Fruit fly (Drosophila melanogaster) whole organism, wandering third instar larva: Measurements from ENCODE around the gene Tgs1.

Experiments used
- Abd-B ChIP-seq: fragments of >200 bp; optimal IDR thresholded peaks from 2 replicates; lab custom pipeline; 2017; ENCODE audit warnings: missing biosample characterization, missing genetic modification characterization
- CG32264 ChIP-seq: fragments of 200-800 bp; sonication (Bioruptor generic); optimal IDR thresholded peaks from 2 replicates; lab custom pipeline; 2016; ENCODE audit warnings: missing biosample characterization, missing genetic modification characterization
- CrebA ChIP-seq: fragments of 200-800 bp; sonication (Bioruptor generic); optimal IDR thresholded peaks from 2 replicates; lab custom pipeline; 2016; ENCODE audit warnings: missing biosample characterization, mild to moderate bottlenecking, missing genetic modification characterization, borderline replicate concordance
- Dfd ChIP-seq: fragments of >200 bp; optimal IDR thresholded peaks from 2 replicates; lab custom pipeline; 2017; ENCODE audit warnings: missing biosample characterization, missing genetic modification characterization
- Dif ChIP-seq: fragments of 200-275, 200-300 bp; sonication (Bioruptor generic); optimal IDR thresholded peaks from 2 replicates; lab custom pipeline; 2018; ENCODE audit warnings: missing biosample characterization, missing genetic modification characterization; ENCODE audit not compliant: partially characterized antibody
- GATAd ChIP-seq: sonication (Bioruptor generic); optimal IDR thresholded peaks from 2 replicates; lab custom pipeline; 2016; ENCODE audit warnings: missing biosample characterization, missing genetic modification characterization
- HLH106 ChIP-seq: fragments of 200-800 bp; optimal IDR thresholded peaks from 3 replicates; lab custom pipeline; 2019; ENCODE audit warnings: missing biosample characterization, mild to moderate bottlenecking, missing genetic modification characterization, moderate library complexity
- Hnf4 ChIP-seq: fragments of 200-800 bp; sonication (Bioruptor generic); optimal IDR thresholded peaks from 2 replicates; lab custom pipeline; 2016; ENCODE audit warnings: missing biosample characterization, mild to moderate bottlenecking, missing genetic modification characterization
- Hr78 ChIP-seq: fragments of >200 bp; optimal IDR thresholded peaks from 2 replicates; lab custom pipeline; 2017; ENCODE audit warnings: missing biosample characterization, missing genetic modification characterization
- Hr83 ChIP-seq: fragments of 200-300 bp; sonication (Bioruptor generic); optimal IDR thresholded peaks from 2 replicates; lab custom pipeline; 2016; ENCODE audit warnings: missing biosample characterization, mild to moderate bottlenecking, missing genetic modification characterization, moderate library complexity; ENCODE audit not compliant: poor library complexity, severe bottlenecking
- Jra ChIP-seq: sonication (Bioruptor generic); optimal IDR thresholded peaks from 2 replicates; lab custom pipeline; 2016; ENCODE audit warnings: missing biosample characterization, missing genetic modification characterization
- Mio ChIP-seq: sonication (Bioruptor generic); optimal IDR thresholded peaks from 2 replicates; lab custom pipeline; 2016; ENCODE audit warnings: missing biosample characterization, missing genetic modification characterization
- Myc ChIP-seq: fragments of >200 bp; optimal IDR thresholded peaks from 2 replicates; lab custom pipeline; 2017
- N ChIP-seq: fragments of >200 bp; optimal IDR thresholded peaks from 2 replicates; lab custom pipeline; 2018; ENCODE audit warnings: missing biosample characterization, missing external identifiers, missing genetic modification characterization
- OdsH ChIP-seq: fragments of 200-800 bp; sonication (Bioruptor generic); optimal IDR thresholded peaks from 2 replicates; lab custom pipeline; 2016; ENCODE audit warnings: missing biosample characterization, mild to moderate bottlenecking, missing genetic modification characterization
- Rel ChIP-seq, 2 experiments: fragments of 200-800 bp; sonication (Bioruptor generic) in 1 of 2; optimal IDR thresholded peaks; 2 replicates in 1 of 2; 3 replicates in 1 of 2; lab custom pipeline; 2016 to 2019; ENCODE audit warnings: mild to moderate bottlenecking in 2 of 2, missing biosample characterization in 2 of 2, missing genetic modification characterization in 2 of 2, moderate library complexity in 1 of 2
- Sp1 ChIP-seq: fragments of 200-800 bp; sonication (Bioruptor generic); optimal IDR thresholded peaks from 3 replicates; lab custom pipeline; 2019; ENCODE audit warnings: missing biosample characterization, mild to moderate bottlenecking, missing genetic modification characterization, moderate library complexity
- Vsx2 ChIP-seq: fragments of 200-300, 225-300 bp; sonication (Bioruptor generic); optimal IDR thresholded peaks from 2 replicates; lab custom pipeline; 2018; ENCODE audit warnings: missing biosample characterization, missing genetic modification characterization; ENCODE audit not compliant: partially characterized antibody
- br ChIP-seq: fragments of 200-800 bp; sonication (Bioruptor generic); optimal IDR thresholded peaks from 2 replicates; lab custom pipeline; 2016; ENCODE audit warnings: missing biosample characterization, missing genetic modification characterization
- dl ChIP-seq, 2 experiments: fragments of 175-275, 200-275 bp in 1 of 2; fragments of 200-275 bp in 1 of 2; sonication (Bioruptor generic); optimal IDR thresholded peaks; lab custom pipeline; 2018; ENCODE audit warnings: mild to moderate bottlenecking in 2 of 2, missing biosample characterization in 2 of 2, missing genetic modification characterization in 2 of 2, moderate library complexity in 2 of 2; ENCODE audit not compliant: partially characterized antibody in 2 of 2, insufficient read depth in 1 of 2
- dmrt93B ChIP-seq: fragments of 200-800 bp; sonication (Bioruptor generic); optimal IDR thresholded peaks from 2 replicates; lab custom pipeline; 2018; ENCODE audit warnings: missing biosample characterization, mild to moderate bottlenecking, missing genetic modification characterization
- dsf ChIP-seq: sonication (Bioruptor generic); optimal IDR thresholded peaks from 2 replicates; lab custom pipeline; 2016; ENCODE audit warnings: missing biosample characterization, missing genetic modification characterization, borderline replicate concordance
- ey ChIP-seq: fragments of 200-800 bp; sonication (Bioruptor generic); optimal IDR thresholded peaks from 2 replicates; lab custom pipeline; 2016; ENCODE audit warnings: missing biosample characterization, missing genetic modification characterization
- foxo ChIP-seq, 2 experiments: fragments of 200-800 bp; sonication (Bioruptor generic); optimal IDR thresholded peaks; 2 replicates in 1 of 2; 3 replicates in 1 of 2; lab custom pipeline; 2016 to 2017; ENCODE audit warnings: missing biosample characterization in 2 of 2, missing genetic modification characterization in 2 of 2
- fru ChIP-seq: fragments of 200-800 bp; sonication (Bioruptor generic); optimal IDR thresholded peaks from 3 replicates; lab custom pipeline; 2016; ENCODE audit warnings: missing biosample characterization, mild to moderate bottlenecking, missing genetic modification characterization
- h ChIP-seq: fragments of 200-800 bp; sonication (Bioruptor generic); optimal IDR thresholded peaks from 3 replicates; lab custom pipeline; 2016; ENCODE audit warnings: missing biosample characterization, mild to moderate bottlenecking, missing genetic modification characterization
- jim ChIP-seq: fragments of 175-275, 200-325 bp; sonication (Bioruptor generic); optimal IDR thresholded peaks from 2 replicates; lab custom pipeline; 2016; ENCODE audit warnings: missing biosample characterization, mild to moderate bottlenecking, missing genetic modification characterization
- lola ChIP-seq: fragments of >200 bp; optimal IDR thresholded peaks from 2 replicates; lab custom pipeline; 2017; ENCODE audit warnings: missing biosample characterization, missing genetic modification characterization
- pan ChIP-seq: fragments of >200 bp; optimal IDR thresholded peaks from 2 replicates; lab custom pipeline; 2017
- psq ChIP-seq: fragments of 200-800 bp; sonication (Bioruptor generic); optimal IDR thresholded peaks from 3 replicates; lab custom pipeline; 2017; ENCODE audit warnings: missing biosample characterization, mild to moderate bottlenecking, missing genetic modification characterization, moderate library complexity
- rgr ChIP-seq: fragments of 200-800 bp; sonication (Bioruptor generic); optimal IDR thresholded peaks from 3 replicates; lab custom pipeline; 2016; ENCODE audit warnings: missing biosample characterization, mild to moderate bottlenecking, missing genetic modification characterization
- sage ChIP-seq: fragments of 200-800 bp; sonication (Bioruptor generic); optimal IDR thresholded peaks from 2 replicates; lab custom pipeline; 2016; ENCODE audit warnings: missing biosample characterization, mild to moderate bottlenecking, missing genetic modification characterization
- sv ChIP-seq: fragments of 200-800 bp; sonication (Bioruptor generic); optimal IDR thresholded peaks from 3 replicates; lab custom pipeline; 2016; ENCODE audit warnings: missing biosample characterization, missing genetic modification characterization
- woc ChIP-seq: sonication (Bioruptor generic); optimal IDR thresholded peaks from 2 replicates; lab custom pipeline; 2016; ENCODE audit warnings: missing biosample characterization, mild to moderate bottlenecking, missing genetic modification characterization

Gene Tgs1

DNA sequence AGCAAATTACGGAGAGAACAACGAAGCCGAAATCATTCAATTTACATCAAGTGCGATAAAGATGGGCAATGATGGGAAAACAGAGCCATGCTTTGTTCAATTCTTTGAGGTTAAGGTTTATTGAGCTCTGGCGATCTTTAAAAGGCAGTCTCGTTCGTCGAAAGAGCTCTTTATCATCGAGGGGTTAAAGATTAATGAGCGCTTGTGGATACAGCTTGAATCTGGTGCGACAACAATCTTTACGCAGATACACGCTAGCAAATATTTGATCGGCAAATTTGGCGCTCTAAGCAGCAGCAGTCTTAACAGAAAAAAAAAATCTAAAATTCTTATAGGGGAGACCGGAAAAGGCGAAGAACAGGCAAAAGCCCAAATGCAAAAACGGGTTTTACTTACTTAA, 40.8 kb downstream of the Tgs1 start:
- no peak for TF ChIP-seq pan (lab: Kevin White, UChicago)
- no peak for TF ChIP-seq Hr83
- no peak for TF ChIP-seq CG32264
- TF ChIP-seq OdsH (GFP tag; lab: Kevin White, UChicago), result peak; percentile 13
- TF ChIP-seq Rel (GFP tag; optimal IDR thresholded peaks at IDR 0.05; lab: Kevin White, UChicago), result no peak
- TF ChIP-seq Rel (tag; optimal IDR thresholded peaks at IDR 0.05; lab: Kevin White, UChicago), result peak; percentile 18
- TF ChIP-seq, all 38 proteins: peak for 2

DNA sequence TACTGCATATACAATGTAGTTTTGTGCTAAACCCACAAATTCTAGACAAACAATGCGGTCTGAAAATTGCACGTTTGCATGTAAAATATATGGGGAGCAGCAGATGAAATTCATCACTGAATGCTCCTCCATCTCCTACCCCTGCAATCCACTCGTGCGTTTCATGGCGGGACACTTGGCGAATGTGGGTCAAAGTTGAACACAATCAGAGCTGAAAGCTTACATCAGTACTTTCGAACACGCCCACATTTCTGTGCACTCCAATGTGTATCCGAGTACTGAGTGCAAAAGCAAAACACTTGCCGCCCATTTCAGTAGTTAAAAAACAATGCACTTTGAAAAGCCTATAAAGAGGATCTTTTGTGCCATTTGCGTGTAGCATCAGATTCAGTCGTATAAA, 41.4 kb downstream of the Tgs1 start:
- TF ChIP-seq GATAd (GFP tag; lab: Kevin White, UChicago) (no peak), Sp1 (GFP tag; lab: Kevin White, UChicago) (no peak)

DNA sequence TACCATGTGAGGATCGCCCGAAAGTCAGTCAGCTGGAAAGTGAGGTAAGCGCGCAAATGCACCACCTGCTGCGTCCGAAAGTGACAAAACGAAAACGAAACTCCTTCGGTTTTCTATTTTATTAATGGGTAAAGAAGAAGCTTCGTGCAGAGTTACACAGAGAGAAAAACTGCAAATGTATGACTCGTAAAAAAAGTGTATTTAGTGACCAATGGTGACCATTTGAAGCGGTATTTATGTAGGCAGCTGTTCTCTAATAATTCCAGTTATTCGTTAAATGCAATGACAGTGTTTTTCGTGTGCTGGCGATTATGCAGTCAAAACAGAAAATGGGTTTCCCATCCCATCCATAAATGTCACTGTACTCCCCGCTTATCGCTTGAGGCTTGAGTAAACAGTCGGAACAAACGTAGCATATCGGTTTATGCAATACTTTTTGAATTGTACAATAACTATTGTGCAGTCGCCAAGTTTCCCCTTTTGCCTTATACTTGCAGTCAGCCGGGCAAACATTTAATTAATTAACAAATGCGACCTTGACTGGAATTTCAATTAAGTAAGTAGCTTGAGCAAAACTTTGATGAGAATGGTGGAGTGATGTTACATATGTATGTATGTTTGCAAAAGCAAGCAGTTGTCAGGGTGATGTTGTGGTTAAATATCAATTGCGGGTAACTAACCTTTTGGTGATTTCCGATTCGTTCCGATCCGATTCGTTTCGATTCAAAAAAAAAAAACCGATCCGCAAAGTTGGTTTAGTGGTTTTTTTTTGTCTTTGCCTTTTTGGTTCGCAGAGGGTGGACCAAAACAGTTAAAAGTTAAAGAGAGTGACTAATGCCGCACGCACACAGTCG, 42.3 kb downstream of the Tgs1 start:
- peak; percentile 18 for TF ChIP-seq CG32264
- no peak for TF ChIP-seq Rel (GFP tag; optimal IDR thresholded peaks at IDR 0.05; lab: Kevin White, UChicago)
- TF ChIP-seq Rel (tag; optimal IDR thresholded peaks at IDR 0.05; lab: Kevin White, UChicago), result peak; percentile 92
- TF ChIP-seq rgr (GFP tag; lab: Kevin White, UChicago), result no peak
- TF ChIP-seq CrebA (GFP tag; lab: Kevin White, UChicago), result no peak
- no peak for TF ChIP-seq Hr83

DNA sequence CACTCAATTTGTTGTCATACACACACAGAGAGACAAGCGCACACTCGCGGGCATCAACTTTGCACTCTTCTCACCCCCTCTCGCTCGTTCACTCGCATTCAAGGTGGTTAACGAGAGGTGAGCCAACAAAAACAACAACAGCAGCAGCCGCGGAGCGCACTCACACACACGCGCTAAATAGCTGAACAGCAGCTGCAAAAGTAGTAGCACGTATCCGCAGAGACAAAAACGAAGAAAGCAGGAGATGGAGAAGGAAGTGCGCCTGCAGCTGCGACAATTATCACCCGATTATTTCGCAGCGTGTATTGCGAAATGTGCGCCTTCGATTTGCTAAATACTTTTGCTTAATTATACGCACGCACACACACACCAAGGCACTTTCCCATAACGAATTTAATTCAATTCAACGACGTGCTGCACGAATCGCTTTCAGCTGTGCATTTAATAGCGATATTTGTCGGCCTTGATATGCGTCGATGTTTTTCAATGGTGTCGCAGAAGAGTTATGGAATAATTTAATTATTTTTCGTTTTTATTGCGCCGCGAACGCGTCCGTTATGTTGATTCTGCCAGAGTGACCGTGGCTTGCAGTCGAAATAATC, 43.1 kb downstream of the Tgs1 start:
- TF ChIP-seq Abd-B (GFP tag; lab: Kevin White, UChicago), result no peak
- no peak for TF ChIP-seq N (GFP tag; lab: Kevin White, UChicago)
- peak; percentile 55 for TF ChIP-seq br (GFP tag; lab: Kevin White, UChicago)
- TF ChIP-seq fru, result peak; percentile 23
- peak; percentile 2 for TF ChIP-seq GATAd (GFP tag; lab: Kevin White, UChicago)
- TF ChIP-seq dl (GFP tag; optimal IDR thresholded peaks at IDR 0.05; lab: Kevin White, UChicago; ENCODE audit: insufficient read depth in 1 of 2, partially characterized antibody in 2 of 2), result peak in 1 of 2 experiments; percentile 29
- peak; percentile 87 for TF ChIP-seq Jra (GFP tag; lab: Kevin White, UChicago)
- TF ChIP-seq Rel (GFP tag; optimal IDR thresholded peaks at IDR 0.05; lab: Kevin White, UChicago), result peak; percentile 68
- peak; percentile 10 for TF ChIP-seq Rel (tag; optimal IDR thresholded peaks at IDR 0.05; lab: Kevin White, UChicago)
- TF ChIP-seq Vsx2, result no peak
- TF ChIP-seq jim (GFP tag; lab: Kevin White, UChicago), result peak; percentile 89
- TF ChIP-seq psq, result peak; percentile 6
- peak in 1 of 2 experiments; percentile 37 for TF ChIP-seq foxo (GFP tag; optimal IDR thresholded peaks at IDR 0.05; lab: Kevin White, UChicago)
- peak; percentile 41 for TF ChIP-seq ey
- TF ChIP-seq OdsH (GFP tag; lab: Kevin White, UChicago), result peak; percentile 32
- peak; percentile 63 for TF ChIP-seq Mio (GFP tag; lab: Kevin White, UChicago)
- peak; percentile 59 for TF ChIP-seq rgr (GFP tag; lab: Kevin White, UChicago)
- TF ChIP-seq Dfd (GFP tag; lab: Kevin White, UChicago), result no peak
- peak; percentile 97 for TF ChIP-seq Hr83
- peak; percentile 34 for TF ChIP-seq sage
- peak; percentile 42 for TF ChIP-seq Dif
- TF ChIP-seq lola (GFP tag; lab: Kevin White, UChicago), result no peak
- peak; percentile 56 for TF ChIP-seq h (GFP tag; lab: Kevin White, UChicago)
- TF ChIP-seq sv (GFP tag; lab: Kevin White, UChicago), result no peak
- peak; percentile 58 for TF ChIP-seq Hnf4 (GFP tag; lab: Kevin White, UChicago)
- peak; percentile 27 for TF ChIP-seq HLH106

DNA sequence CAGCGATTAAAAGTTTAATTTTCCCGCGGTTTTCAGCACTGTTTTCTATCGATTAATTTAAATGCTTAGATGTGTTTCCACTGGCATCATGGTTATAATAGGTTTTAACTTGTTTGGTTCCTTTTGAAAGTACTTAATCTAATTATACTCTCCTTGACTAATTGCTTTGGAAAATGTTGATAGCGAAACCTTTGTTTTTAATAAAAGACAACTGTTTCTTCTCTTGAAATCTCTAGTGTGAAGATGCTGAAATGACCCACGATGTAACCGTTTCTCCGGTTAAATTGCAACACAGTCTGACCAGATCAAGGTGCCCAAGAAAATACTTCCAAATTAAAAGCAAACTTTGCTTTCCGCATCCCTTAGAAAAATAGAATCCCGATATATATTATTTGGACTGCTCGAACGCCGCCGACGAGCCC, 43.6 kb downstream of the Tgs1 start, which contains the start of gene Dlc90F:
Gene Dlc90F, plus strand, starts transcription at position 330 of the 422 bp plus-strand sequence.
- TF ChIP-seq Myc (lab: Kevin White, UChicago) (peak; percentile 27), lola (GFP tag; lab: Kevin White, UChicago) (no peak), Sp1 (GFP tag; lab: Kevin White, UChicago) (peak; percentile 63), Rel (GFP tag; optimal IDR thresholded peaks at IDR 0.05; lab: Kevin White, UChicago) (no peak), Rel (tag; optimal IDR thresholded peaks at IDR 0.05; lab: Kevin White, UChicago) (peak; percentile 33), Hr83 (no peak), HLH106 (peak; percentile 78), sage (peak; percentile 4), rgr (GFP tag; lab: Kevin White, UChicago) (peak; percentile 62), Dif (no peak), dmrt93B (GFP tag; lab: Kevin White, UChicago) (peak; percentile 53), Jra (GFP tag; lab: Kevin White, UChicago) (peak; percentile 45), br (GFP tag; lab: Kevin White, UChicago) (peak; percentile 44), Dfd (GFP tag; lab: Kevin White, UChicago) (no peak), Hnf4 (GFP tag; lab: Kevin White, UChicago) (peak; percentile 64), psq (peak; percentile 54), Hr78 (GFP tag; lab: Kevin White, UChicago) (no peak), fru (peak; percentile 67), woc (GFP tag; lab: Kevin White, UChicago) (peak; percentile 73), ey (peak; percentile 64), dsf (peak; percentile 58), OdsH (GFP tag; lab: Kevin White, UChicago) (peak; percentile 8)
